Worm (Caenorhabditis elegans) whole organism, mixed stage, embryonic: ENCODE data around the gene alr-1.

Experiments used
- M03D4.4 ChIP-seq: sonication (generic microtip); optimal IDR thresholded peaks from 2 replicates; lab custom pipeline; 2017; ENCODE audit warnings: mild to moderate bottlenecking, missing genetic modification characterization, missing compliant biosample characterization
- bed-3 ChIP-seq: fragments of 200-800 bp; sonication (Bioruptor generic); optimal IDR thresholded peaks from 3 replicates; lab custom pipeline; 2018; ENCODE audit warnings: mild to moderate bottlenecking, missing genetic modification characterization, moderate library complexity, missing compliant biosample characterization
- blmp-1 ChIP-seq: fragments of 150-350 bp; optimal IDR thresholded peaks from 2 replicates; lab custom pipeline; 2014; ENCODE audit warnings: missing biosample characterization, missing genetic modification characterization
- ceh-39 ChIP-seq: fragments of 150-350 bp; optimal IDR thresholded peaks from 2 replicates; lab custom pipeline; 2014; ENCODE audit warnings: missing biosample characterization, missing genetic modification characterization
- ceh-43 ChIP-seq: fragments of 200-800 bp; sonication (Bioruptor generic); optimal IDR thresholded peaks from 2 replicates; lab custom pipeline; 2018; ENCODE audit warnings: mild to moderate bottlenecking, missing genetic modification characterization, moderate library complexity, missing compliant biosample characterization
- ceh-83 ChIP-seq: fragments of 200-800 bp; sonication (Bioruptor generic); optimal IDR thresholded peaks from 2 replicates; lab custom pipeline; 2018; ENCODE audit warnings: mild to moderate bottlenecking, missing genetic modification characterization, missing compliant biosample characterization
- cnd-1 ChIP-seq: fragments of 200-800 bp; sonication (Bioruptor generic); optimal IDR thresholded peaks from 2 replicates; lab custom pipeline; 2018; ENCODE audit warnings: mild to moderate bottlenecking, missing genetic modification characterization, missing compliant biosample characterization
- drap-1 ChIP-seq: fragments of 200-800 bp; sonication (Bioruptor generic); optimal IDR thresholded peaks from 3 replicates; lab custom pipeline; 2018; ENCODE audit warnings: mild to moderate bottlenecking, missing genetic modification characterization, missing compliant biosample characterization
- elt-1 ChIP-seq: sonication (generic microtip); optimal IDR thresholded peaks from 2 replicates; lab custom pipeline; 2017; ENCODE audit warnings: missing genetic modification characterization, mild to moderate bottlenecking, missing compliant biosample characterization, antibody characterized with exemption, moderate library complexity, borderline replicate concordance; ENCODE audit not compliant: insufficient read depth
- elt-3 ChIP-seq: fragments of 150-350 bp; optimal IDR thresholded peaks from 2 replicates; lab custom pipeline; 2014; ENCODE audit warnings: missing biosample characterization, missing genetic modification characterization
- flh-1 ChIP-seq: fragments of 200-800 bp; sonication (Bioruptor generic); optimal IDR thresholded peaks from 2 replicates; lab custom pipeline; 2018; ENCODE audit warnings: mild to moderate bottlenecking, missing genetic modification characterization, moderate library complexity, missing compliant biosample characterization
- ham-2 ChIP-seq: fragments of 200-800 bp; sonication (Bioruptor generic); optimal IDR thresholded peaks from 2 replicates; lab custom pipeline; 2018; ENCODE audit warnings: mild to moderate bottlenecking, missing genetic modification characterization, missing compliant biosample characterization
- hlh-1 ChIP-seq: fragments of 150-350 bp; optimal IDR thresholded peaks from 2 replicates; lab custom pipeline; 2014; ENCODE audit warnings: missing biosample characterization, missing genetic modification reagents, missing genetic modification characterization
- lin-13 ChIP-seq: fragments of 150-350 bp; optimal IDR thresholded peaks from 2 replicates; lab custom pipeline; 2014; ENCODE audit warnings: missing biosample characterization, missing genetic modification characterization
- lin-32 ChIP-seq: fragments of 200-800 bp; sonication (Bioruptor generic); optimal IDR thresholded peaks from 2 replicates; lab custom pipeline; 2018; ENCODE audit warnings: mild to moderate bottlenecking, missing genetic modification characterization, missing compliant biosample characterization
- lsy-2 ChIP-seq: fragments of 150-350 bp; optimal IDR thresholded peaks from 2 replicates; lab custom pipeline; 2014; ENCODE audit warnings: missing biosample characterization, missing genetic modification characterization
- mab-5 ChIP-seq: fragments of 150-350 bp; optimal IDR thresholded peaks from 2 replicates; lab custom pipeline; 2014; ENCODE audit warnings: missing biosample characterization, missing genetic modification characterization
- mep-1 ChIP-seq: fragments of 150-350 bp; optimal IDR thresholded peaks from 2 replicates; lab custom pipeline; 2017; ENCODE audit warnings: missing biosample characterization, missing genetic modification reagents, missing genetic modification characterization, inconsistent platforms
- mls-2 ChIP-seq: sonication (generic microtip); optimal IDR thresholded peaks from 2 replicates; lab custom pipeline; 2016; ENCODE audit warnings: mild to moderate bottlenecking, missing genetic modification characterization, moderate library complexity, missing compliant biosample characterization
- nhr-12 ChIP-seq: fragments of 150-350 bp; optimal IDR thresholded peaks from 2 replicates; lab custom pipeline; 2014; ENCODE audit warnings: missing biosample characterization, missing genetic modification characterization
- nhr-2 ChIP-seq: fragments of 150-350 bp; optimal IDR thresholded peaks from 2 replicates; lab custom pipeline; 2014; ENCODE audit warnings: missing biosample characterization, missing genetic modification characterization
- nhr-237 ChIP-seq: fragments of 150-350 bp; optimal IDR thresholded peaks from 2 replicates; lab custom pipeline; 2014; ENCODE audit warnings: missing biosample characterization, missing genetic modification characterization
- nhr-28 ChIP-seq: fragments of 150-350 bp; optimal IDR thresholded peaks from 2 replicates; lab custom pipeline; 2014; ENCODE audit warnings: missing biosample characterization, missing genetic modification characterization
- nhr-76 ChIP-seq: sonication (generic microtip); optimal IDR thresholded peaks from 2 replicates; lab custom pipeline; 2017; ENCODE audit warnings: missing biosample characterization, missing genetic modification characterization
- pha-4 ChIP-seq: fragments of 150-350 bp; optimal IDR thresholded peaks from 2 replicates; lab custom pipeline; 2018; ENCODE audit warnings: missing biosample characterization, missing genetic modification reagents, missing genetic modification characterization
- sem-2 ChIP-seq: fragments of 200-800 bp; sonication (Bioruptor generic); optimal IDR thresholded peaks from 2 replicates; lab custom pipeline; 2018; ENCODE audit warnings: mild to moderate bottlenecking, missing genetic modification characterization, missing compliant biosample characterization
- snpc-4 ChIP-seq: fragments of 150-350 bp; optimal IDR thresholded peaks from 2 replicates; lab custom pipeline; 2014; ENCODE audit warnings: missing biosample characterization, missing genetic modification characterization
- sptf-1 ChIP-seq: sonication (generic microtip); optimal IDR thresholded peaks from 2 replicates; lab custom pipeline; 2017; ENCODE audit warnings: mild to moderate bottlenecking, missing genetic modification characterization, moderate library complexity, missing compliant biosample characterization
- tbx-8 ChIP-seq: fragments of 200-800 bp; sonication (Bioruptor generic); optimal IDR thresholded peaks from 2 replicates; lab custom pipeline; 2018; ENCODE audit warnings: mild to moderate bottlenecking, missing genetic modification characterization, moderate library complexity, missing compliant biosample characterization
- unc-120 ChIP-seq: sonication (generic microtip); optimal IDR thresholded peaks from 2 replicates; lab custom pipeline; 2017; ENCODE audit warnings: missing genetic modification characterization, missing compliant biosample characterization; ENCODE audit not compliant: poor library complexity, severe bottlenecking
- unc-39 ChIP-seq: fragments of 150-350 bp; optimal IDR thresholded peaks from 2 replicates; lab custom pipeline; 2014; ENCODE audit warnings: missing biosample characterization, missing genetic modification characterization
- unc-62 ChIP-seq: fragments of 150-350 bp; optimal IDR thresholded peaks from 2 replicates; lab custom pipeline; 2014; ENCODE audit warnings: missing biosample characterization, missing genetic modification reagents, missing genetic modification characterization
- zip-8 ChIP-seq: fragments of 150-350 bp; optimal IDR thresholded peaks from 2 replicates; lab custom pipeline; 2014; ENCODE audit warnings: missing biosample characterization, missing genetic modification characterization
- ztf-11 ChIP-seq: fragments of 150-350 bp; optimal IDR thresholded peaks from 2 replicates; lab custom pipeline; 2014; ENCODE audit warnings: missing biosample characterization, missing genetic modification characterization

alr-1 gene

ce11 chrX:11088952-11089351, 36.5 kb downstream of the alr-1 start, which contains the start of gene W04G3.11:
W04G3.11 (plus strand) TSS chrX:11089195.
- TF ChIP-seq cnd-1 (no peak), elt-1 (tag; lab: Kevin White, UChicago) (no peak), pha-4 (tag; lab: Kevin White, UChicago) (no peak), mep-1 (tag; lab: Kevin White, UChicago) (no peak), flh-1 (GFP tag; lab: Kevin White, UChicago) (no peak), drap-1 (GFP tag; lab: Kevin White, UChicago) (no peak), ceh-43 (GFP tag; lab: Kevin White, UChicago) (no peak), nhr-76 (no peak), M03D4.4 (tag; lab: Kevin White, UChicago) (no peak), mab-5 (tag; lab: Kevin White, UChicago) (no peak), blmp-1 (tag; lab: Kevin White, UChicago) (no peak), ham-2 (GFP tag; lab: Kevin White, UChicago) (no peak), lsy-2 (tag; lab: Kevin White, UChicago) (no peak), ceh-39 (tag; lab: Kevin White, UChicago) (no peak), elt-3 (tag; lab: Kevin White, UChicago) (no peak), hlh-1 (tag; lab: Kevin White, UChicago) (no peak), bed-3 (GFP tag; lab: Kevin White, UChicago) (no peak)

- no peak for TF ChIP-seq lin-13
Observed at ce11 chrX:11085162-11085561, 40.3 kb downstream of the alr-1 start, which contains the start of gene W04G3.7. W04G3.7 (minus strand) TSS chrX:11085262.

- TF ChIP-seq cnd-1 = no peak
- TF ChIP-seq unc-120 (tag; lab: Kevin White, UChicago) = no peak
- no peak for TF ChIP-seq lin-32 (GFP tag; lab: Kevin White, UChicago)
- TF ChIP-seq hlh-1 (tag; lab: Kevin White, UChicago) = no peak
- TF ChIP-seq nhr-28 (tag; lab: Kevin White, UChicago) = no peak
- TF ChIP-seq mls-2 = no peak
- no peak for TF ChIP-seq bed-3 (GFP tag; lab: Kevin White, UChicago)
- no peak for TF ChIP-seq ham-2 (GFP tag; lab: Kevin White, UChicago)
- no peak for TF ChIP-seq unc-62 (GFP tag; lab: Kevin White, UChicago)
- no peak for TF ChIP-seq flh-1 (GFP tag; lab: Kevin White, UChicago)
- no peak for TF ChIP-seq unc-39
- TF ChIP-seq lin-13 = no peak
- no peak for TF ChIP-seq M03D4.4 (tag; lab: Kevin White, UChicago)
- TF ChIP-seq ztf-11 (tag; lab: Kevin White, UChicago) = no peak
- TF ChIP-seq drap-1 (GFP tag; lab: Kevin White, UChicago) = no peak
- TF ChIP-seq nhr-2 (tag; lab: Kevin White, UChicago) = no peak
- TF ChIP-seq blmp-1 (tag; lab: Kevin White, UChicago) = no peak
Observed at ce11 chrX:11080170-11080728, 45.2 kb downstream of the alr-1 start, which contains the start of gene sulp-7. sulp-7 (plus strand) TSS chrX:11080678.

DNA sequence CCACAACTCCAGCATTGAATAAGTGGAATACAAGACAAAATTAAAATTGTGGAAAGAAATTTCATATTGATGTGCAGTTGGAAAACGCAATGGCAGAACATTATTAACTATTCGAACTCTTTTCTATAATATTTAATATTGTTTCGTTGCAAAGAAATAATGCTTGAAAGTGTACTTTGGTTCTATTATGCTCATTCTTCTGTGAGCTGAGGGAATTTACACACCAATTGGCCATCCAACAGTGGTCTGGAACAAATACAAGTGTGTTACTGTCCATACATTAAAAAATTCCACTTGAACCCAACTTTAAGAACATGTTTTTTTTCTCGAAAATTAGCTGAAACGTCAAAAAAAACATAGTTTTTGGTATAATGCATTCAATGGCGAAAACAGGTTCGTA, 45.8 kb downstream of the alr-1 start, which contains the start of gene W04G3.13:
TSS of gene W04G3.13 (minus strand) at position 101 of the 400 bp plus-strand sequence.
- TF ChIP-seq flh-1 (GFP tag; lab: Kevin White, UChicago) (no peak), lin-32 (GFP tag; lab: Kevin White, UChicago) (no peak), snpc-4 (tag; lab: Kevin White, UChicago) (no peak), nhr-12 (tag; lab: Kevin White, UChicago) (no peak), pha-4 (tag; lab: Kevin White, UChicago) (no peak), unc-39 (no peak), ham-2 (GFP tag; lab: Kevin White, UChicago) (no peak), lsy-2 (tag; lab: Kevin White, UChicago) (no peak), lin-13 (no peak), zip-8 (tag; lab: Kevin White, UChicago) (no peak), mep-1 (tag; lab: Kevin White, UChicago) (no peak), nhr-2 (tag; lab: Kevin White, UChicago) (no peak), unc-120 (tag; lab: Kevin White, UChicago) (no peak), nhr-76 (no peak), ceh-43 (GFP tag; lab: Kevin White, UChicago) (no peak)

DNA sequence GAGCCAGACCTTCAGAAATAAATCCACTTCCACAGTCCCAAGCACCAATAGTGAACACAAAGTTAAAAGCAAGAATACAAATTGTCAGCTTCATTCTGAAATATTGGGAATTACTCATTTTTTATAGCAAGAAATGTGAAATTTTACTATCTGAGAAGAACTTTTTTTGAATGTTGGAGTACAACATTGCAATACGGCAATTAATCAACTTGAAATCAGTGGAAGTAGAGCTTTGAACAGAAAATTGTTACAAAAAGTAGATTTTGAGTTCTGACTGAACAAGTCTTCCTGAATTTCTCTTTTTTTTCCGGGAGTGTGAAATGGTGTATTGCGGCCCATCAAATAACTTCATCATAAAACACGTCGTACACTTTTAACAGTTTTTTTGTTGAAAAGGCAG, 47.3 kb downstream of the alr-1 start, which contains the start of gene W04G3.10:
TSS of gene W04G3.10 (minus strand) at position 101 of the 400 bp plus-strand sequence.
- TF ChIP-seq elt-1 (tag; lab: Kevin White, UChicago) (no peak), unc-39 (no peak), nhr-28 (tag; lab: Kevin White, UChicago) (no peak), sptf-1 (tag; lab: Kevin White, UChicago) (no peak), elt-3 (tag; lab: Kevin White, UChicago) (no peak), sem-2 (no peak), ceh-39 (tag; lab: Kevin White, UChicago) (no peak), nhr-76 (no peak), nhr-237 (tag; lab: Kevin White, UChicago) (no peak), ceh-83 (GFP tag; lab: Kevin White, UChicago) (no peak), drap-1 (GFP tag; lab: Kevin White, UChicago) (no peak), tbx-8 (no peak), unc-62 (GFP tag; lab: Kevin White, UChicago) (no peak)
